Worm (Caenorhabditis elegans) whole organism, young adult: ENCODE results near the gene nspc-12.

Source experiments
- B0336.3 ChIP-seq: fragments of 200-800 bp; sonication (Bioruptor generic); IDR thresholded peaks from 2 replicates; pipeline ENCODE4 v1.3.6; 2022; ENCODE audit warnings: missing genetic modification characterization, missing compliant biosample characterization
- C06A6.2 ChIP-seq: fragments of 200-800 bp; sonication (Bioruptor generic); conservative IDR thresholded peaks from 2 replicates; pipeline ENCODE4 v1.3.6; 2022; ENCODE audit warnings: missing genetic modification characterization, missing compliant biosample characterization
- C17E4.6 ChIP-seq: fragments of 200-800 bp; sonication (Bioruptor generic); IDR thresholded peaks from 2 replicates; pipeline ENCODE4 v1.3.6; 2022; ENCODE audit warnings: missing genetic modification reagents, missing genetic modification characterization, missing compliant biosample characterization
- F55B11.4 ChIP-seq: sonication (generic microtip); optimal IDR thresholded peaks from 2 replicates; lab custom pipeline; 2016; ENCODE audit warnings: missing compliant biosample characterization, missing genetic modification characterization, borderline replicate concordance; ENCODE audit not compliant: insufficient read depth
- F57A8.1 ChIP-seq: fragments of 200-800 bp; sonication (Bioruptor generic); optimal IDR thresholded peaks from 2 replicates; lab custom pipeline; 2018; ENCODE audit warnings: mild to moderate bottlenecking, missing genetic modification characterization, moderate library complexity, missing compliant biosample characterization
- T07F8.4 ChIP-seq: sonication (generic microtip); optimal IDR thresholded peaks from 2 replicates; lab custom pipeline; 2016; ENCODE audit warnings: mild to moderate bottlenecking, missing genetic modification characterization, moderate library complexity, missing compliant biosample characterization
- akir-1 ChIP-seq: fragments of 200-800 bp; sonication (Bioruptor generic); optimal IDR thresholded peaks from 2 replicates; lab custom pipeline; 2018; ENCODE audit warnings: mild to moderate bottlenecking, missing genetic modification characterization, moderate library complexity, missing compliant biosample characterization
- aptf-3 ChIP-seq: fragments of 200-800 bp; sonication (Bioruptor generic); IDR thresholded peaks from 2 replicates; pipeline ENCODE4 v1.3.6; 2022; ENCODE audit warnings: missing genetic modification characterization, missing compliant biosample characterization
- atf-7 ChIP-seq: sonication (generic microtip); optimal IDR thresholded peaks from 2 replicates; lab custom pipeline; 2017; ENCODE audit warnings: mild to moderate bottlenecking, missing genetic modification characterization, missing compliant biosample characterization
- attf-3 ChIP-seq: fragments of 200-800 bp; sonication (Bioruptor generic); conservative IDR thresholded peaks from 2 replicates; pipeline ENCODE4 v1.3.6; 2022; ENCODE audit warnings: missing genetic modification reagents, missing genetic modification characterization, missing compliant biosample characterization
- attf-5 ChIP-seq: fragments of 200-800 bp; sonication (Bioruptor generic); optimal IDR thresholded peaks from 2 replicates; lab custom pipeline; 2018; ENCODE audit warnings: mild to moderate bottlenecking, missing genetic modification characterization, missing compliant biosample characterization
- bed-2 ChIP-seq: fragments of 200-800 bp; sonication (Bioruptor generic); IDR thresholded peaks from 2 replicates; pipeline ENCODE4 v1.3.6; 2022; ENCODE audit warnings: missing genetic modification reagents, missing genetic modification characterization, missing compliant biosample characterization
- ceh-58 ChIP-seq: fragments of 200-800 bp; sonication (Bioruptor generic); IDR thresholded peaks from 2 replicates; pipeline ENCODE4 v1.3.6; 2022; ENCODE audit warnings: missing genetic modification characterization, missing compliant biosample characterization
- ceh-79 ChIP-seq: sonication (generic microtip); optimal IDR thresholded peaks from 2 replicates; lab custom pipeline; 2017; ENCODE audit warnings: mild to moderate bottlenecking, missing genetic modification characterization, missing compliant biosample characterization
- egl-18 ChIP-seq: fragments of 200-800 bp; sonication (Bioruptor generic); IDR thresholded peaks from 2 replicates; pipeline ENCODE4 v1.3.6; 2022; ENCODE audit warnings: missing genetic modification reagents, missing genetic modification characterization, missing compliant biosample characterization
- ekl-4 ChIP-seq: fragments of 200-800 bp; sonication (Bioruptor generic); IDR thresholded peaks from 2 replicates; pipeline ENCODE4 v1.3.6; 2022; ENCODE audit warnings: missing genetic modification reagents, missing genetic modification characterization, missing compliant biosample characterization
- hmg-20 ChIP-seq: fragments of 200-800 bp; sonication (Bioruptor generic); IDR thresholded peaks from 2 replicates; pipeline ENCODE4 v1.3.6; 2022; ENCODE audit warnings: missing genetic modification reagents, missing genetic modification characterization, missing compliant biosample characterization
- hrde-1 ChIP-seq: sonication (generic microtip); optimal IDR thresholded peaks from 2 replicates; lab custom pipeline; 2016; ENCODE audit warnings: missing genetic modification characterization, mild to moderate bottlenecking, missing compliant biosample characterization, moderate library complexity, missing genotype, missing genetic modification reagents, borderline replicate concordance
- hsf-1 ChIP-seq: fragments of 200-800 bp; sonication (Bioruptor generic); IDR thresholded peaks from 2 replicates; pipeline ENCODE4 v1.3.6; 2022; ENCODE audit warnings: missing genetic modification reagents, missing genetic modification characterization, missing compliant biosample characterization
- lin-40 ChIP-seq: sonication (generic microtip); optimal IDR thresholded peaks from 2 replicates; lab custom pipeline; 2016; ENCODE audit warnings: missing genetic modification characterization, mild to moderate bottlenecking, missing compliant biosample characterization, missing genotype, missing genetic modification reagents
- lsy-27 ChIP-seq: sonication (generic microtip); optimal IDR thresholded peaks from 2 replicates; lab custom pipeline; 2017; ENCODE audit warnings: missing genetic modification characterization, mild to moderate bottlenecking, missing compliant biosample characterization, antibody characterized with exemption, missing genotype, borderline replicate concordance; ENCODE audit not compliant: insufficient read depth
- madf-10 ChIP-seq: sonication (generic microtip); optimal IDR thresholded peaks from 2 replicates; lab custom pipeline; 2016; ENCODE audit warnings: mild to moderate bottlenecking, missing genetic modification characterization, missing compliant biosample characterization
- madf-3 ChIP-seq: fragments of 200-800 bp; sonication (Bioruptor generic); IDR thresholded peaks from 2 replicates; pipeline ENCODE4 v1.3.6; 2022; ENCODE audit warnings: missing genetic modification reagents, missing genetic modification characterization, missing compliant biosample characterization
- madf-6 ChIP-seq: fragments of 200-800 bp; sonication (Bioruptor generic); IDR thresholded peaks from 2 replicates; pipeline ENCODE4 v1.3.6; 2022; ENCODE audit warnings: missing genetic modification reagents, missing genetic modification characterization, missing compliant biosample characterization
- mel-28 ChIP-seq: sonication (generic microtip); optimal IDR thresholded peaks from 2 replicates; lab custom pipeline; 2016; ENCODE audit warnings: borderline replicate concordance, mild to moderate bottlenecking, missing genetic modification characterization, missing compliant biosample characterization
- rec-8 ChIP-seq, 2 experiments: sonication (generic microtip); optimal IDR thresholded peaks; 2 replicates each; lab custom pipeline; 2016; ENCODE audit warnings: mild to moderate bottlenecking in 2 of 2, missing genetic modification characterization in 2 of 2, missing genetic modification reagents in 2 of 2, missing genotype in 2 of 2, missing biosample characterization in 1 of 2, missing compliant biosample characterization in 1 of 2, moderate library complexity in 1 of 2
- rpc-1 ChIP-seq, 2 experiments: fragments of 150-350 bp in 1 of 2; sonication (generic microtip) in 1 of 2; optimal IDR thresholded peaks; 2 replicates each; lab custom pipeline; 2014 to 2018; ENCODE audit warnings: missing biosample characterization in 1 of 2, missing genetic modification characterization in 1 of 2, missing genetic modification reagents in 1 of 2, missing genotype in 1 of 2
- snpc-4 ChIP-seq, 5 experiments: fragments of 150-350 bp in 1 of 5; sonication (generic microtip) in 4 of 5; optimal IDR thresholded peaks; 2 replicates each; lab custom pipeline; 2014 to 2018; ENCODE audit warnings: missing genetic modification characterization in 5 of 5, missing biosample characterization in 3 of 5, antibody characterized with exemption in 2 of 5, mild to moderate bottlenecking in 2 of 5, missing compliant biosample characterization in 2 of 5, missing genotype in 2 of 5, moderate library complexity in 2 of 5, missing genetic modification reagents in 1 of 5
- tbp1 ChIP-seq: fragments of 200-800 bp; sonication (Bioruptor generic); optimal IDR thresholded peaks from 2 replicates; lab custom pipeline; 2018; ENCODE audit warnings: mild to moderate bottlenecking, missing genetic modification characterization, missing compliant biosample characterization
- tbx-9 ChIP-seq: sonication (generic microtip); optimal IDR thresholded peaks from 2 replicates; lab custom pipeline; 2016; ENCODE audit warnings: borderline replicate concordance, missing genetic modification characterization, inconsistent platforms, missing compliant biosample characterization
- unc-62 ChIP-seq: fragments of 150-350 bp; optimal IDR thresholded peaks from 2 replicates; lab custom pipeline; 2014; ENCODE audit warnings: missing biosample characterization, missing genetic modification reagents, missing genetic modification characterization

Gene nspc-12

DNA sequence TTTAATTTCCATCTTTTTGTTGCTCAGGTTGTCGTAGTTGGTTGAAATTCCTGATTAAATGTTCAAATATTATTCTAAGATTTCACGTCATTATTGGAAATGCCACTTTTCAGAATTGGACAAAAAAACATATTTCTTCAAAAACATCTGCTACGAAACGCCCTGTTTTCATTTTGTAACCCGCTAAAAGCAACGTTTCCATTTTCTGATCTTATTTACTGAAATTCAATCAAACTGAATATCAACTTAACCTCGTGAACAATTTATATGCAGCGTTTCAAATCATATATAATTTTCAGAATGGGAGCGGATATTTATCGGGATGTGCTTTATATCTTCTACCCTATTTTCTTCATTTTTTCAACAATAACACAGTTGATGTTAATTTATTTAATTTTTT is 33.0 kb downstream of the nspc-12 start, which contains the start of gene srd-40:
srd-40 (plus strand) TSS at position 301 of the 400 bp plus-strand sequence.
- no peak for TF ChIP-seq tbp1 (GFP tag; lab: Kevin White, UChicago)
- no peak for TF ChIP-seq akir-1
- TF ChIP-seq lsy-27 (tag; lab: Kevin White, UChicago), result no peak
- no peak for TF ChIP-seq mel-28 (tag; lab: Kevin White, UChicago)
- no peak for TF ChIP-seq madf-10 (tag; lab: Kevin White, UChicago)
- TF ChIP-seq C06A6.2 (GFP tag; lab: Robert Waterston, UW), result no peak
- TF ChIP-seq rpc-1 (optimal IDR thresholded peaks at IDR 0.05; lab: Kevin White, UChicago), result no peak
- TF ChIP-seq rpc-1 (tag; optimal IDR thresholded peaks at IDR 0.05; lab: Kevin White, UChicago), result no peak
- TF ChIP-seq F55B11.4 (tag; lab: Kevin White, UChicago), result no peak
- no peak for TF ChIP-seq ekl-4 (GFP tag; lab: Robert Waterston, UW)
- no peak for TF ChIP-seq hrde-1 (tag; lab: Kevin White, UChicago)
- no peak for TF ChIP-seq hsf-1
- TF ChIP-seq egl-18 (GFP tag; lab: Robert Waterston, UW), result no peak
- no peak for TF ChIP-seq B0336.3 (GFP tag; lab: Robert Waterston, UW)
- no peak for TF ChIP-seq T07F8.4 (tag; lab: Kevin White, UChicago)
- TF ChIP-seq ceh-58 (GFP tag; lab: Robert Waterston, UW), result no peak
- no peak for TF ChIP-seq F57A8.1
- TF ChIP-seq, all 124 proteins: peak for 0

DNA sequence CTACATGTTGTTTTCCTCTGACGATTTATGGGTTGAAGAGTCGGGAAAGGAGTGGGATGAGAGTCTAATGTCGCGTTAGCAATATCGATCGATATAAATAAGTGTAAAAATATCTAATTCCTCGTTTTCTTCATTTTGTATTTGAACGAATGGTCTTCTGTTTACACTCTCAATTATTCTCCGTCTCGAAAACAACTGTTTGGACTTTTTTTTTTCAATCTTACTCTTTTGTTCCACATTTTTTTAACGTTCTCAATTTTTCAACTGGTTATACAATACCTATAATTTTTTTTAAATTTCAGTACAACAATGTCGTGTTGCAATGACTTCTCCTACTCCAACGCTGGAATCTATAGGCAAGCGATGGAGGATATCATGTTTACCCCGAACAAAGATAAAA is 35.1 kb downstream of the nspc-12 start, which contains the start of gene F17A2.13:
F17A2.13 (plus strand) TSS at position 301 of the 400 bp plus-strand sequence.
- TF ChIP-seq attf-3 (GFP tag; lab: Robert Waterston, UW), result no peak
- TF ChIP-seq rec-8 (tag; optimal IDR thresholded peaks at IDR 0.05; lab: Kevin White, UChicago), result no peak
- no peak for TF ChIP-seq C17E4.6 (GFP tag; lab: Robert Waterston, UW)
- TF ChIP-seq atf-7 (tag; lab: Kevin White, UChicago), result no peak
- no peak for TF ChIP-seq aptf-3 (GFP tag; lab: Robert Waterston, UW)
- no peak for TF ChIP-seq lin-40 (tag; lab: Kevin White, UChicago)

DNA sequence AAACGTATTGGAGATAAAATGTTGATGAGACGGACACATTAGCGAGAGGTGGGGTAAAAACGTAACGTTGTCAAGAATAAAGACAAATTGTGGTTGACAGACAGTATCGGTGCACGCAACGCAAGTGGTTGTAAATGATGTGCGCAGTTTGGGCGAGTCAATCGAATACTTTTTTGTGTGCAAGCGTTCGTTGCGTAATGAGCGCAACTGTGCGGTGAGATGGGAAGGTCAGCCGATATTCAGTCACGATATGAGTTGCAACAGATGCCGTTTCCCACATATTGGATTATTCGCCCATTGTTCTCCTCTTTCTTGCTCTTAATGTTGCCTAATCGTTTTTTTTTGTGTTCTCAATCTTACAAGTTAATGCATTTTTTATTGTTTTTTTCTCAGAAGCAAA is 35.7 kb downstream of the nspc-12 start, which contains the start of gene ceh-40:
ceh-40 (minus strand) TSS at position 41 of the 400 bp plus-strand sequence.
- no peak for TF ChIP-seq lin-40 (tag; lab: Kevin White, UChicago)
- peak; percentile 5 for TF ChIP-seq unc-62
- no peak for TF ChIP-seq bed-2 (GFP tag; lab: Robert Waterston, UW)
- TF ChIP-seq, all 124 proteins: peak for 1

DNA sequence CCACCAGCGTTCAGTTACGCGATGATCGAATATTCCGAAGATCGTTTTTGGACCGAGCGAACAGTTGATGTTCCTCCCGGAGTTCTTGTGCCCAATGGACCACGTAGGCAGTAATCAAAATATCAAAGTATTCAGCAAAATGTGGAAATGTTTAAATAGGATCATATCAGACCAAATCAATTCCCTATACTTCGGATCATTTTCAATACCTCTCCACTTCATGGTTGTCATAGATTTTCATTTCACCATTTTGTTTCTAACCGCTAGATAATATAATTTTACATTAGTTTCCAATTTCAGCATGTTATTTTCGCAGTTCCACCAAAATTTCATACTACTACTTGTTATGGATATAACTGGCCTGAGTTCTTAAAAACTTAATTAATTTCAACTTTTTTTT is 38.9 kb downstream of the nspc-12 start:
- TF ChIP-seq ceh-79, result no peak
- no peak for TF ChIP-seq attf-5 (GFP tag; lab: Kevin White, UChicago)
- no peak for TF ChIP-seq madf-6 (GFP tag; lab: Robert Waterston, UW)
- TF ChIP-seq aptf-3 (GFP tag; lab: Robert Waterston, UW), result no peak
- TF ChIP-seq hmg-20 (GFP tag; lab: Robert Waterston, UW), result no peak
- no peak for TF ChIP-seq rpc-1 (optimal IDR thresholded peaks at IDR 0.05; lab: Kevin White, UChicago)
- no peak for TF ChIP-seq rpc-1 (tag; optimal IDR thresholded peaks at IDR 0.05; lab: Kevin White, UChicago)
- no peak for TF ChIP-seq madf-3 (GFP tag; lab: Robert Waterston, UW)
- TF ChIP-seq lsy-27 (tag; lab: Kevin White, UChicago), result no peak
- no peak for TF ChIP-seq snpc-4 (GFP tag; optimal IDR thresholded peaks at IDR 0.05; lab: Kevin White, UChicago)
- TF ChIP-seq snpc-4 (tag; optimal IDR thresholded peaks at IDR 0.05; lab: Kevin White, UChicago), result no peak
- no peak for TF ChIP-seq tbx-9 (tag; lab: Kevin White, UChicago)
